Worm (Caenorhabditis elegans): ENCODE data around the gene cogc-2.

DNA sequence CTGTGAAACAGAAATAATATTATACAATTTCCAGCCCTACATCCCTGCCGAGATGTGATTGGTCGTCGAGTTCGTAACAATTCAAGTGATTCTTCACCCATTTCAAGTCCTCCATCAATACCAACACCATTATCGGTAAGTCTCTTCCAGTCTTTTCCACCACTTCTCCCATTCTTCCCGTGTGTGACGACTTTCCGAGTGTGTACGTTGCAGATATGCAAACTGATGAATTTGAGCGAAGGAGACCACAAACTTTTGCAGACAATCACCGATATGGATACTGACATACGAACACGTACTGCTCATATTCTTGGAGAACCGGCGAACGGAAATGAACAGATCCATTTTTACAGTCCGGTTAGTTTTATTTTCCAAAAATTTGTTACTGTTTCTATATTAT is 12.1 kb upstream of the cogc-2 start:
- TF ChIP-seq lsy-2 (tag; optimal IDR thresholded peaks at IDR 0.05) (no peak), snpc-4 (tag; optimal IDR thresholded peaks at IDR 0.05) (no peak), elt-3 (tag; optimal IDR thresholded peaks at IDR 0.05) (no peak), lin-35 (GFP tag; optimal IDR thresholded peaks at IDR 0.05) (no peak), ceh-88 (GFP tag; IDR thresholded peaks at IDR 0.05) (no peak), mep-1 (tag; optimal IDR thresholded peaks at IDR 0.05) (no peak)
